Worm (Caenorhabditis elegans): ENCODE measurements around the gene C18G1.6.
"Not testable (repeated sequence)": the region's sequence is repeated elsewhere in the genome, so short reads cannot be mapped to it uniquely, and the experiment has no call there.

C18G1.6 gene

ce11 chrV:4758019-4758418 lies 7.6 kb downstream of the C18G1.6 start:
- TF ChIP-seq nhr-11 (tag; optimal IDR thresholded peaks at IDR 0.05) (no peak), hlh-13 (GFP tag; optimal IDR thresholded peaks at IDR 0.05) (no peak), ahr-1 (tag; optimal IDR thresholded peaks at IDR 0.05) (no peak), pqm-1 (tag; optimal IDR thresholded peaks at IDR 0.05) (no peak), lim-6 (tag; optimal IDR thresholded peaks at IDR 0.05) (no peak), dve-1 (tag; optimal IDR thresholded peaks at IDR 0.05) (no peak), ttx-3 (tag; optimal IDR thresholded peaks at IDR 0.05) (no peak), ceh-31 (tag; optimal IDR thresholded peaks at IDR 0.05) (no peak), npax-4 (tag; optimal IDR thresholded peaks at IDR 0.05) (no peak), sox-4 (tag; optimal IDR thresholded peaks at IDR 0.05) (no peak), zip-5 (tag; optimal IDR thresholded peaks at IDR 0.05) (no peak), ceh-9 (tag; optimal IDR thresholded peaks at IDR 0.05) (no peak), pha-2 (tag; optimal IDR thresholded peaks at IDR 0.05) (no peak)

- TF ChIP-seq ttx-3 (tag; optimal IDR thresholded peaks at IDR 0.05) (no peak), pax-1 (tag; optimal IDR thresholded peaks at IDR 0.05) (no peak), ceh-2 (tag; optimal IDR thresholded peaks at IDR 0.05) (no peak), nhr-232 (tag; optimal IDR thresholded peaks at IDR 0.05) (no peak), ceh-24 (tag; optimal IDR thresholded peaks at IDR 0.05) (no peak), ceh-9 (tag; optimal IDR thresholded peaks at IDR 0.05) (no peak), nfya-1 (tag; optimal IDR thresholded peaks at IDR 0.05) (no peak), sox-2 (GFP tag; IDR thresholded peaks at IDR 0.05) (no peak), ceh-31 (tag; optimal IDR thresholded peaks at IDR 0.05) (no peak), rnt-1 (tag; optimal IDR thresholded peaks at IDR 0.05) (no peak), mec-3 (tag; optimal IDR thresholded peaks at IDR 0.05; ENCODE audit: borderline replicate concordance) (no peak), ceh-19 (GFP tag; optimal IDR thresholded peaks at IDR 0.05) (no peak), C38D4.7 (GFP tag; optimal IDR thresholded peaks at IDR 0.05) (no peak), pha-2 (tag; optimal IDR thresholded peaks at IDR 0.05) (no peak), ceh-45 (GFP tag; IDR thresholded peaks at IDR 0.05) (no peak)
Observed at ce11 chrV:4758540-4758939, 8.1 kb downstream of the C18G1.6 start.

- not testable (repeated sequence) for TF ChIP-seq fkh-10 (GFP tag; optimal IDR thresholded peaks at IDR 0.05); madf-2 (tag; optimal IDR thresholded peaks at IDR 0.05); C38D4.7 (GFP tag; optimal IDR thresholded peaks at IDR 0.05)
Observed at ce11 chrV:4760674-4761073, 10.3 kb downstream of the C18G1.6 start, which contains the start of gene bgnt-1.4. Gene bgnt-1.4, plus strand, starts transcription at chrV:4760974.

ce11 chrV:4766501-4766900 lies 16.1 kb downstream of the C18G1.6 start, which contains the start of gene C18G1.8:
Gene C18G1.8, minus strand, starts transcription at chrV:4766601.
- TF ChIP-seq npax-4 (tag; optimal IDR thresholded peaks at IDR 0.05) = no peak
- TF ChIP-seq unc-42 (tag; optimal IDR thresholded peaks at IDR 0.05) = no peak
- TF ChIP-seq ceh-45 (GFP tag; IDR thresholded peaks at IDR 0.05) = no peak
- TF ChIP-seq sox-2 (GFP tag; IDR thresholded peaks at IDR 0.05) = no peak
- no peak for TF ChIP-seq ceh-48 (tag; optimal IDR thresholded peaks at IDR 0.05)
- TF ChIP-seq elt-4 (tag; optimal IDR thresholded peaks at IDR 0.05) = no peak
- no peak for TF ChIP-seq tbx-7 (tag; optimal IDR thresholded peaks at IDR 0.05)
- TF ChIP-seq T23F11.4 (GFP tag; optimal IDR thresholded peaks at IDR 0.05) = no peak
- no peak for TF ChIP-seq lim-6 (tag; optimal IDR thresholded peaks at IDR 0.05)
- no peak for TF ChIP-seq ttx-3 (tag; optimal IDR thresholded peaks at IDR 0.05)
- TF ChIP-seq ztf-16 (tag; optimal IDR thresholded peaks at IDR 0.05) = no peak
- no peak for TF ChIP-seq dve-1 (tag; optimal IDR thresholded peaks at IDR 0.05)
- TF ChIP-seq elt-2 (tag; optimal IDR thresholded peaks at IDR 0.05) = no peak
- TF ChIP-seq ama-1 (optimal IDR thresholded peaks at IDR 0.05) = no peak
- no peak for TF ChIP-seq sox-4 (tag; optimal IDR thresholded peaks at IDR 0.05)
- no peak for TF ChIP-seq F13H6.1 (tag; optimal IDR thresholded peaks at IDR 0.05)
- TF ChIP-seq pax-1 (tag; optimal IDR thresholded peaks at IDR 0.05) = no peak
- TF ChIP-seq K02D7.2 (tag; optimal IDR thresholded peaks at IDR 0.05) = no peak
- TF ChIP-seq K09A11.1 (tag; optimal IDR thresholded peaks at IDR 0.05; ENCODE audit: insufficient read depth) = no peak
- TF ChIP-seq pros-1 (tag; optimal IDR thresholded peaks at IDR 0.05) = no peak
